Worm (Caenorhabditis elegans): ENCODE measurements around the gene Y40B10A.11.

Y40B10A.11 gene

ce11 chrV:2018689-2019088 is 32.7 kb downstream of the Y40B10A.11 start, which contains the start of gene F59A7.14:
TSS of gene F59A7.14 (plus strand) at chrV:2018989.
- no peak for TF ChIP-seq elt-1 (tag; optimal IDR thresholded peaks at IDR 0.05)
- TF ChIP-seq crh-2 (tag; optimal IDR thresholded peaks at IDR 0.05): no peak
- TF ChIP-seq ztf-11 (tag; optimal IDR thresholded peaks at IDR 0.05): no peak
- TF ChIP-seq nhr-11 (tag; optimal IDR thresholded peaks at IDR 0.05): no peak
- no peak for TF ChIP-seq nhr-6 (tag; optimal IDR thresholded peaks at IDR 0.05)
- no peak for TF ChIP-seq snpc-4 (tag; optimal IDR thresholded peaks at IDR 0.05)

- TF ChIP-seq R02D3.7 (tag; optimal IDR thresholded peaks at IDR 0.05): no peak
- no peak for TF ChIP-seq dmd-4 (tag; optimal IDR thresholded peaks at IDR 0.05)
- no peak for TF ChIP-seq ceh-82 (tag; optimal IDR thresholded peaks at IDR 0.05)
- no peak for TF ChIP-seq mbf-1 (tag; optimal IDR thresholded peaks at IDR 0.05)
- no peak for TF ChIP-seq nhr-11 (tag; optimal IDR thresholded peaks at IDR 0.05)
- TF ChIP-seq nhr-6 (tag; optimal IDR thresholded peaks at IDR 0.05): no peak
- no peak for TF ChIP-seq mdl-1 (tag; optimal IDR thresholded peaks at IDR 0.05)
- TF ChIP-seq peb-1 (tag; optimal IDR thresholded peaks at IDR 0.05): no peak
- TF ChIP-seq elt-3 (tag; optimal IDR thresholded peaks at IDR 0.05): no peak
- no peak for TF ChIP-seq lin-39 (tag; optimal IDR thresholded peaks at IDR 0.05)
- no peak for TF ChIP-seq sma-3 (GFP tag; optimal IDR thresholded peaks at IDR 0.05)
- no peak for TF ChIP-seq alr-1 (tag; optimal IDR thresholded peaks at IDR 0.05)
- no peak for TF ChIP-seq ama-1 (optimal IDR thresholded peaks at IDR 0.05)
- TF ChIP-seq mab-5 (tag; optimal IDR thresholded peaks at IDR 0.05): no peak
Observed at ce11 chrV:2016428-2016827, 35.0 kb downstream of the Y40B10A.11 start, which contains the start of gene F59A7.2. TSS of gene F59A7.2 (minus strand) at chrV:2016528.

ce11 chrV:2013824-2014223 is 37.6 kb downstream of the Y40B10A.11 start, which contains the start of gene F59A7.11:
TSS of gene F59A7.11 (minus strand) at chrV:2013924.
- TF ChIP-seq mab-5 (tag; optimal IDR thresholded peaks at IDR 0.05) (no peak), gmeb-1 (tag; optimal IDR thresholded peaks at IDR 0.05) (no peak), nhr-77 (tag; optimal IDR thresholded peaks at IDR 0.05) (no peak), elt-3 (tag; optimal IDR thresholded peaks at IDR 0.05) (no peak), sma-9 (GFP tag; optimal IDR thresholded peaks at IDR 0.05) (no peak), sma-9 (tag; optimal IDR thresholded peaks at IDR 0.05) (no peak), nhr-23 (tag; optimal IDR thresholded peaks at IDR 0.05) (no peak), lsy-2 (tag; optimal IDR thresholded peaks at IDR 0.05) (no peak), fos-1 (tag; optimal IDR thresholded peaks at IDR 0.05) (no peak), nhr-6 (tag; optimal IDR thresholded peaks at IDR 0.05) (no peak), lin-39 (tag; optimal IDR thresholded peaks at IDR 0.05) (no peak), nhr-21 (tag; optimal IDR thresholded peaks at IDR 0.05) (no peak), lin-11 (tag; optimal IDR thresholded peaks at IDR 0.05) (no peak), aly-2 (tag; optimal IDR thresholded peaks at IDR 0.05) (no peak), sem-4 (tag; optimal IDR thresholded peaks at IDR 0.05) (no peak), dmd-4 (tag; optimal IDR thresholded peaks at IDR 0.05) (no peak), unc-39 (tag; optimal IDR thresholded peaks at IDR 0.05) (no peak)

- TF ChIP-seq ztf-1 (GFP tag; conservative IDR thresholded peaks at IDR 0.05) (no peak), Y55F3AM.14 (GFP tag; optimal IDR thresholded peaks at IDR 0.05) (no peak), gmeb-1 (tag; optimal IDR thresholded peaks at IDR 0.05) (no peak), lin-11 (tag; optimal IDR thresholded peaks at IDR 0.05) (no peak), lin-39 (tag; optimal IDR thresholded peaks at IDR 0.05) (no peak), ama-1 (optimal IDR thresholded peaks at IDR 0.05) (no peak), zag-1 (tag; optimal IDR thresholded peaks at IDR 0.05) (no peak), lsy-2 (tag; optimal IDR thresholded peaks at IDR 0.05) (no peak), unc-55 (GFP tag; optimal IDR thresholded peaks at IDR 0.05) (no peak), nhr-77 (tag; optimal IDR thresholded peaks at IDR 0.05) (no peak), nhr-21 (tag; optimal IDR thresholded peaks at IDR 0.05) (no peak), dmd-4 (tag; optimal IDR thresholded peaks at IDR 0.05) (no peak), lin-13 (GFP tag; optimal IDR thresholded peaks at IDR 0.05) (no peak)
Observed at ce11 chrV:2011777-2012176, 39.6 kb downstream of the Y40B10A.11 start, which contains the start of gene F59A7.7. TSS of gene F59A7.7 (plus strand) at chrV:2012077.

ce11 chrV:2008412-2008811 is 43.0 kb downstream of the Y40B10A.11 start:
- TF ChIP-seq fos-1 (tag; optimal IDR thresholded peaks at IDR 0.05) (no peak), lsy-2 (tag; optimal IDR thresholded peaks at IDR 0.05) (peak; percentile 73 to 96), ceh-16 (tag; optimal IDR thresholded peaks at IDR 0.05) (no peak), nhr-129 (tag; optimal IDR thresholded peaks at IDR 0.05) (peak; percentile 66), unc-55 (GFP tag; optimal IDR thresholded peaks at IDR 0.05) (peak; percentile 75), nhr-11 (tag; optimal IDR thresholded peaks at IDR 0.05) (no peak), nhr-21 (tag; optimal IDR thresholded peaks at IDR 0.05) (peak; percentile 15), C34F6.9 (tag; optimal IDR thresholded peaks at IDR 0.05) (peak; percentile 9), sma-9 (GFP tag; optimal IDR thresholded peaks at IDR 0.05) (peak; percentile 33), sma-9 (tag; optimal IDR thresholded peaks at IDR 0.05) (no peak), nhr-77 (tag; optimal IDR thresholded peaks at IDR 0.05) (no peak), sma-3 (GFP tag; optimal IDR thresholded peaks at IDR 0.05) (peak; percentile 68), gmeb-1 (tag; optimal IDR thresholded peaks at IDR 0.05) (peak; percentile 42), crh-2 (tag; optimal IDR thresholded peaks at IDR 0.05) (peak; percentile 1)

All from whole organism, L2 larva.